Fruit fly (Drosophila melanogaster) whole organism, embryonic: ENCODE results near the gene elB.

Experiments used
- C15 ChIP-seq: fragments of 200-800 bp; sonication (Bioruptor generic); IDR thresholded peaks from 3 replicates; pipeline ENCODE4 v1.3.6; 2022; ENCODE audit warnings: missing biosample characterization, missing genetic modification characterization
- CG10267 ChIP-seq: fragments of 200-800 bp; sonication (Bioruptor generic); optimal IDR thresholded peaks from 2 replicates; lab custom pipeline; 2018; ENCODE audit warnings: missing biosample characterization, mild to moderate bottlenecking, missing genetic modification characterization, moderate library complexity
- CG10274 ChIP-seq: fragments of 200-800 bp; sonication (Bioruptor generic); optimal IDR thresholded peaks from 3 replicates; lab custom pipeline; 2017; ENCODE audit warnings: missing biosample characterization, mild to moderate bottlenecking, missing genetic modification characterization
- CG10543 ChIP-seq: fragments of 200-800 bp; sonication (Bioruptor generic); optimal IDR thresholded peaks from 3 replicates; lab custom pipeline; 2017; ENCODE audit warnings: missing biosample characterization, mild to moderate bottlenecking, missing genetic modification characterization, moderate library complexity
- CG10959 ChIP-seq: fragments of 200-800 bp; sonication (Bioruptor generic); IDR thresholded peaks from 2 replicates; pipeline ENCODE4 v1.3.6; 2022; ENCODE audit warnings: missing biosample characterization, missing genetic modification characterization
- CG11093 ChIP-seq: fragments of 200-800 bp; sonication (Bioruptor generic); IDR thresholded peaks from 3 replicates; pipeline ENCODE4 v1.3.6; 2022; ENCODE audit warnings: missing biosample characterization, missing genetic modification characterization
- CG12155 ChIP-seq: fragments of 200-800 bp; sonication (Bioruptor generic); optimal IDR thresholded peaks from 3 replicates; lab custom pipeline; 2016; ENCODE audit warnings: missing biosample characterization, missing genetic modification characterization
- CG13424 ChIP-seq: fragments of 200-800 bp; sonication (Bioruptor generic); optimal IDR thresholded peaks from 2 replicates; lab custom pipeline; 2019; ENCODE audit warnings: missing biosample characterization, mild to moderate bottlenecking, missing genetic modification characterization, moderate library complexity
- CG13624 ChIP-seq: fragments of 200-800 bp; sonication (Bioruptor generic); optimal IDR thresholded peaks from 2 replicates; lab custom pipeline; 2016; ENCODE audit warnings: missing biosample characterization, missing genetic modification characterization
- CG14050 ChIP-seq: fragments of 200-800 bp; sonication (Bioruptor generic); IDR thresholded peaks from 3 replicates; pipeline ENCODE4 v1.3.6; 2022; ENCODE audit warnings: missing biosample characterization, missing genetic modification characterization
- CG15073 ChIP-seq: fragments of 200-800 bp; sonication (Bioruptor generic); optimal IDR thresholded peaks from 2 replicates; lab custom pipeline; 2016; ENCODE audit warnings: missing biosample characterization, missing genetic modification characterization
- CG1602 ChIP-seq: fragments of 200-800 bp; sonication (Bioruptor generic); optimal IDR thresholded peaks from 3 replicates; lab custom pipeline; 2016; ENCODE audit warnings: missing biosample characterization, missing genetic modification characterization
- CG16779 ChIP-seq: fragments of 200-800 bp; sonication (Bioruptor generic); IDR thresholded peaks from 2 replicates; pipeline ENCODE4 v1.3.6; 2022; ENCODE audit warnings: missing biosample characterization, missing genetic modification characterization
- CG17361 ChIP-seq: fragments of 200-800 bp; sonication (Bioruptor generic); IDR thresholded peaks from 3 replicates; pipeline ENCODE4 v1.3.6; 2022; ENCODE audit warnings: missing biosample characterization, missing genetic modification characterization
- CG1832 ChIP-seq: fragments of 200-800 bp; sonication (Bioruptor generic); optimal IDR thresholded peaks from 2 replicates; lab custom pipeline; 2017; ENCODE audit warnings: missing biosample characterization, mild to moderate bottlenecking, missing genetic modification characterization, inconsistent platforms
- CG2120 ChIP-seq: fragments of 200-800 bp; sonication (Bioruptor generic); optimal IDR thresholded peaks from 3 replicates; lab custom pipeline; 2016; ENCODE audit warnings: missing biosample characterization, missing genetic modification characterization
- CG2129 ChIP-seq: fragments of 200-800 bp; sonication (Bioruptor generic); IDR thresholded peaks from 2 replicates; pipeline ENCODE4 v1.3.6; 2022; ENCODE audit warnings: missing biosample characterization, missing genetic modification characterization; ENCODE audit not compliant: partially characterized antibody
- CG2712 ChIP-seq: fragments of 200-800 bp; optimal IDR thresholded peaks from 3 replicates; lab custom pipeline; 2019; ENCODE audit warnings: missing biosample characterization, mild to moderate bottlenecking, missing genetic modification characterization, moderate library complexity
- CG2875 ChIP-seq: fragments of 200-800 bp; sonication (Bioruptor generic); optimal IDR thresholded peaks from 2 replicates; lab custom pipeline; 2017; ENCODE audit warnings: missing biosample characterization, mild to moderate bottlenecking, missing genetic modification characterization, missing genetic modification reagents
- CG30403 ChIP-seq: fragments of 200-800 bp; sonication (Bioruptor generic); optimal IDR thresholded peaks from 3 replicates; lab custom pipeline; 2016; ENCODE audit warnings: missing biosample characterization, missing genetic modification characterization
- CG31441 ChIP-seq: fragments of 200-800 bp; sonication (Bioruptor generic); IDR thresholded peaks from 2 replicates; pipeline ENCODE4 v1.3.6; 2022; ENCODE audit warnings: missing biosample characterization, missing genetic modification characterization
- CG33557 ChIP-seq: fragments of 200-800 bp; sonication (Bioruptor generic); optimal IDR thresholded peaks from 2 replicates; lab custom pipeline; 2019; ENCODE audit warnings: missing biosample characterization, mild to moderate bottlenecking, missing genetic modification characterization, moderate library complexity
- CG7987 ChIP-seq: fragments of 200-800 bp; sonication (Bioruptor generic); optimal IDR thresholded peaks from 2 replicates; lab custom pipeline; 2018; ENCODE audit warnings: missing biosample characterization, mild to moderate bottlenecking, missing genetic modification characterization, moderate library complexity
- CG8281 ChIP-seq: fragments of 200-800 bp; sonication (Bioruptor generic); optimal IDR thresholded peaks from 2 replicates; lab custom pipeline; 2018; ENCODE audit warnings: missing biosample characterization, mild to moderate bottlenecking, missing genetic modification characterization, moderate library complexity
- CG8388 ChIP-seq: fragments of 200-800 bp; sonication (Bioruptor generic); optimal IDR thresholded peaks from 2 replicates; lab custom pipeline; 2019; ENCODE audit warnings: missing biosample characterization, mild to moderate bottlenecking, missing genetic modification characterization, moderate library complexity
- CG8944 ChIP-seq: fragments of 200-800 bp; sonication (Bioruptor generic); optimal IDR thresholded peaks from 3 replicates; lab custom pipeline; 2016; ENCODE audit warnings: missing biosample characterization, missing genetic modification characterization
- CG9437 ChIP-seq: fragments of 200-800 bp; sonication (Bioruptor generic); optimal IDR thresholded peaks from 2 replicates; lab custom pipeline; 2018; ENCODE audit warnings: missing biosample characterization, mild to moderate bottlenecking, missing genetic modification characterization
- CG9609 ChIP-seq: fragments of 200-800 bp; sonication (Bioruptor generic); optimal IDR thresholded peaks from 3 replicates; lab custom pipeline; 2016; ENCODE audit warnings: missing biosample characterization, missing genetic modification characterization
- Kr ChIP-seq: fragments of 200-800 bp; sonication (Bioruptor generic); optimal IDR thresholded peaks from 2 replicates; lab custom pipeline; 2017; ENCODE audit warnings: missing biosample characterization, mild to moderate bottlenecking, missing genetic modification characterization
- ap ChIP-seq: fragments of 200-800 bp; sonication (Bioruptor generic); IDR thresholded peaks from 2 replicates; pipeline ENCODE4 v1.3.6; 2022; ENCODE audit warnings: missing biosample characterization, missing genetic modification characterization
- ara ChIP-seq: fragments of 200-800 bp; sonication (Bioruptor generic); IDR thresholded peaks from 2 replicates; pipeline ENCODE4 v1.3.6; 2022; ENCODE audit warnings: missing biosample characterization, missing genetic modification characterization
- ase ChIP-seq: fragments of 200-800 bp; sonication (Bioruptor generic); IDR thresholded peaks from 3 replicates; pipeline ENCODE4 v1.3.6; 2022; ENCODE audit warnings: missing biosample characterization, missing genetic modification characterization
- az2 ChIP-seq: fragments of 200-800 bp; sonication (Bioruptor generic); optimal IDR thresholded peaks from 3 replicates; lab custom pipeline; 2016; ENCODE audit warnings: missing biosample characterization, missing genetic modification characterization
- da ChIP-seq: fragments of 200-800 bp; sonication (Bioruptor generic); optimal IDR thresholded peaks from 2 replicates; lab custom pipeline; 2016; ENCODE audit warnings: missing biosample characterization, missing genetic modification characterization
- dati ChIP-seq: fragments of 200-800 bp; sonication (Bioruptor generic); IDR thresholded peaks from 2 replicates; pipeline ENCODE4 v1.3.6; 2022; ENCODE audit warnings: missing biosample characterization, missing genetic modification characterization
- exex ChIP-seq: fragments of 200-800 bp; sonication (Bioruptor generic); optimal IDR thresholded peaks from 4 replicates; lab custom pipeline; 2018; ENCODE audit warnings: missing biosample characterization, mild to moderate bottlenecking, missing genetic modification characterization, moderate library complexity
- fd64A ChIP-seq: fragments of 200-800 bp; sonication (Bioruptor generic); optimal IDR thresholded peaks from 3 replicates; lab custom pipeline; 2018; ENCODE audit warnings: missing biosample characterization, mild to moderate bottlenecking, missing genetic modification characterization
- fu2 ChIP-seq: fragments of 200-800 bp; sonication (Bioruptor generic); optimal IDR thresholded peaks from 2 replicates; lab custom pipeline; 2016; ENCODE audit warnings: missing biosample characterization, missing genetic modification characterization
- gsb-n ChIP-seq: fragments of 200-800 bp; sonication (Bioruptor generic); optimal IDR thresholded peaks from 3 replicates; lab custom pipeline; 2018; ENCODE audit warnings: missing biosample characterization, mild to moderate bottlenecking, missing genetic modification characterization
- ken ChIP-seq: fragments of 200-800 bp; sonication (Bioruptor generic); IDR thresholded peaks from 3 replicates; pipeline ENCODE4 v1.3.6; 2022; ENCODE audit warnings: missing biosample characterization, missing genetic modification characterization
- lbe ChIP-seq: fragments of 200-800 bp; sonication (Bioruptor generic); optimal IDR thresholded peaks from 2 replicates; lab custom pipeline; 2016; ENCODE audit warnings: missing biosample characterization, mild to moderate bottlenecking, missing genetic modification characterization
- maf-S ChIP-seq: fragments of 200-800 bp; sonication (Bioruptor generic); optimal IDR thresholded peaks from 2 replicates; lab custom pipeline; 2016; ENCODE audit warnings: missing biosample characterization, missing genetic modification characterization
- mld ChIP-seq: fragments of 200-800 bp; sonication (Bioruptor generic); IDR thresholded peaks from 3 replicates; pipeline ENCODE4 v1.3.6; 2022; ENCODE audit warnings: missing biosample characterization, missing genetic modification characterization; ENCODE audit not compliant: partially characterized antibody
- pb ChIP-seq: fragments of 200-800 bp; sonication (Bioruptor generic); optimal IDR thresholded peaks from 3 replicates; lab custom pipeline; 2016; ENCODE audit warnings: missing biosample characterization, missing genetic modification characterization
- phol ChIP-seq: fragments of 200-800 bp; sonication (Bioruptor generic); optimal IDR thresholded peaks from 3 replicates; lab custom pipeline; 2018; ENCODE audit warnings: missing biosample characterization, mild to moderate bottlenecking, missing genetic modification characterization, moderate library complexity
- pnt ChIP-seq: fragments of 200-800 bp; sonication (Bioruptor generic); optimal IDR thresholded peaks from 3 replicates; lab custom pipeline; 2016; ENCODE audit warnings: missing biosample characterization, missing genetic modification characterization
- pros ChIP-seq: fragments of 200-800 bp; sonication (Bioruptor generic); optimal IDR thresholded peaks from 3 replicates; lab custom pipeline; 2019; ENCODE audit warnings: missing biosample characterization, mild to moderate bottlenecking, missing genetic modification characterization, moderate library complexity
- run ChIP-seq: fragments of 200-800 bp; sonication (Bioruptor generic); optimal IDR thresholded peaks from 3 replicates; lab custom pipeline; 2018; ENCODE audit warnings: missing biosample characterization, mild to moderate bottlenecking, missing genetic modification characterization
- ttk ChIP-seq: fragments of 200-800 bp; sonication (Bioruptor generic); IDR thresholded peaks from 2 replicates; pipeline ENCODE4 v2.1.2; 2022; ENCODE audit warnings: missing biosample characterization, missing genetic modification characterization

elB gene

dm6 chr2L:14355033-14355851 lies 54.1 kb downstream of the elB start, which contains the start of gene Rab14 (continued):
- TF ChIP-seq CG17361 (GFP tag; lab: Robert Waterston, UW) (peak; percentile 78), ase (GFP tag; lab: Robert Waterston, UW) (peak; percentile 85), CG10274 (GFP tag; lab: Kevin White, UChicago) (peak; percentile 48), Kr (peak; percentile 35), mld (peak; percentile 83), CG9437 (GFP tag; lab: Kevin White, UChicago) (peak; percentile 76), gsb-n (tag; lab: Kevin White, UChicago) (peak; percentile 63), ttk (GFP tag; lab: Robert Waterston, UW) (peak; percentile 91), CG33557 (GFP tag; lab: Kevin White, UChicago) (peak; percentile 53), fu2 (peak; percentile 21), CG2120 (GFP tag; lab: Kevin White, UChicago) (peak; percentile 89), fd64A (GFP tag; lab: Kevin White, UChicago) (no peak), CG1602 (GFP tag; lab: Kevin White, UChicago) (peak; percentile 62), exex (tag; lab: Kevin White, UChicago) (peak; percentile 48), CG16779 (peak; percentile 60; the same call in 1 of the 2 replicates), pb (GFP tag; lab: Kevin White, UChicago) (peak; percentile 25), lbe (peak; percentile 81), CG7987 (peak; percentile 80), dati (GFP tag; lab: Robert Waterston, UW) (peak; percentile 18; the same call in 1 of the 2 replicates), CG15073 (GFP tag; lab: Kevin White, UChicago) (no peak), CG2712 (tag; lab: Kevin White, UChicago) (peak; percentile 83), da (no peak), phol (tag; lab: Kevin White, UChicago) (peak; percentile 79), CG1832 (GFP tag; lab: Kevin White, UChicago) (no peak), CG8388 (GFP tag; lab: Kevin White, UChicago) (peak; percentile 78), CG8944 (peak; percentile 67), pros (GFP tag; lab: Kevin White, UChicago) (peak; percentile 37), ap (GFP tag; lab: Robert Waterston, UW) (peak; percentile 65), ken (GFP tag; lab: Robert Waterston, UW) (peak; percentile 69), CG2875 (GFP tag; lab: Kevin White, UChicago) (peak; percentile 64), CG30403 (GFP tag; lab: Kevin White, UChicago) (peak; percentile 82), pnt (GFP tag; lab: Kevin White, UChicago) (peak; percentile 47), CG13624 (GFP tag; lab: Kevin White, UChicago) (peak; percentile 76), CG14050 (GFP tag; lab: Robert Waterston, UW) (peak; percentile 66), CG31441 (GFP tag; lab: Robert Waterston, UW) (peak; percentile 70), run (tag; lab: Kevin White, UChicago) (peak; percentile 40), C15 (GFP tag; lab: Robert Waterston, UW) (peak; percentile 66; the same call in 1 of the 3 replicates), maf-S (GFP tag; lab: Kevin White, UChicago) (peak; percentile 50), CG8281 (tag; lab: Kevin White, UChicago) (peak; percentile 46), CG10959 (peak; percentile 65), az2 (GFP tag; lab: Kevin White, UChicago) (peak; percentile 89), CG11093 (peak; percentile 73; the same call in 2 of the 3 replicates), CG10267 (tag; lab: Kevin White, UChicago) (peak; percentile 37), CG2129 (GFP tag; lab: Robert Waterston, UW) (peak; percentile 58), CG13424 (tag; lab: Kevin White, UChicago) (peak; percentile 88), CG12155 (GFP tag; lab: Kevin White, UChicago) (peak; percentile 75), CG9609 (GFP tag; lab: Kevin White, UChicago) (peak; percentile 72), ara (GFP tag; lab: Robert Waterston, UW) (peak; percentile 53; the same call in 1 of the 2 replicates), CG10543 (GFP tag; lab: Kevin White, UChicago) (peak; percentile 65)
